Worm (Caenorhabditis elegans) whole organism, L4/young adult: ENCODE results near the gene C08F11.17.

Source experiments
- W03F9.2 ChIP-seq: fragments of 150-350 bp; optimal IDR thresholded peaks from 2 replicates; lab custom pipeline; 2014; ENCODE audit warnings: missing biosample characterization, missing genetic modification characterization
- dao-5 ChIP-seq: sonication (generic microtip); optimal IDR thresholded peaks from 2 replicates; lab custom pipeline; 2016; ENCODE audit warnings: missing genotype, missing genetic modification characterization, moderate library complexity, missing compliant biosample characterization

DNA sequence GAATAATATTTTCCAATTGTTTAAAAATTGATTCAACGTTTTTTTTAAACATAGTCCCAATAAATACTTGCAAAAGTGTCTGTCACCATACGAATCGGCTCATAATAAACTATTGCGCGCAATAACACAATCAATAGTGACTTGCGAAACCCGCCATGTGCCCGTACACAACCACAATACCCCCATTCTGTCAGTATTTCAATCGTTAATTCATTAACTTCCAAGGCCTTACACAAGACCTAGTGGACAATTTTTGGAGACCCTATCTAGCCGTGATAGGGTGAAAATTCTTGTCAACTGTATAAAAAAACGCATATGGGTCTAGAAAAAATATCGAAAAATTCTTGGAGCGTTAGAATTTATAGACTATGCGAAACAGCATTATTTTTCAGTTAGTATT, 49.5 kb downstream of the C08F11.17 start:
- TF ChIP-seq dao-5 (tag; lab: Kevin White, UChicago) (no peak), W03F9.2 (no peak)
